Fruit fly (Drosophila melanogaster) whole organism, embryonic: Measurements from ENCODE around the gene CG13476.
A peak's percentile ranks its signal among the peaks of the same experiment; 100 is the strongest.

ENCODE experiments used
- Antp ChIP-seq: fragments of 200-800 bp; sonication (Bioruptor generic); optimal IDR thresholded peaks from 3 replicates; lab custom pipeline; 2016; ENCODE audit warnings: missing biosample characterization, missing genetic modification characterization
- Awh ChIP-seq: fragments of 200-800 bp; sonication (Bioruptor generic); IDR thresholded peaks from 2 replicates; pipeline ENCODE4, ENCODE4 v1.3.6; 2022; ENCODE audit warnings: missing biosample characterization, missing genetic modification characterization
- CG10147 ChIP-seq: fragments of 200-800 bp; sonication (Bioruptor generic); optimal IDR thresholded peaks from 2 replicates; lab custom pipeline; 2019; ENCODE audit warnings: missing biosample characterization, mild to moderate bottlenecking, missing genetic modification characterization, moderate library complexity
- CG1024 ChIP-seq: fragments of 200-800 bp; sonication (Bioruptor generic); IDR thresholded peaks from 2 replicates; pipeline ENCODE4 v1.3.6; 2022; ENCODE audit warnings: missing biosample characterization, missing genetic modification characterization
- CG11504 ChIP-seq: fragments of 200-800 bp; sonication (Bioruptor generic); optimal IDR thresholded peaks from 3 replicates; lab custom pipeline; 2019; ENCODE audit warnings: missing biosample characterization, mild to moderate bottlenecking, missing genetic modification characterization, moderate library complexity
- CG12219 ChIP-seq: fragments of 200-800 bp; sonication (Bioruptor generic); optimal IDR thresholded peaks from 3 replicates; lab custom pipeline; 2018; ENCODE audit warnings: missing biosample characterization, mild to moderate bottlenecking, missing genetic modification characterization
- CG1233 ChIP-seq: fragments of 200-800 bp; sonication (Bioruptor generic); optimal IDR thresholded peaks from 4 replicates; lab custom pipeline; 2018; ENCODE audit warnings: missing biosample characterization, mild to moderate bottlenecking, missing genetic modification characterization
- CG12769 ChIP-seq: fragments of 200-800 bp; sonication (Bioruptor generic); optimal IDR thresholded peaks from 2 replicates; lab custom pipeline; 2019; ENCODE audit warnings: missing biosample characterization, mild to moderate bottlenecking, missing genetic modification characterization, moderate library complexity
- CG13296 ChIP-seq: fragments of 200-800 bp; sonication (Bioruptor generic); optimal IDR thresholded peaks from 3 replicates; lab custom pipeline; 2018; ENCODE audit warnings: missing biosample characterization, mild to moderate bottlenecking, missing genetic modification characterization
- CG14667 ChIP-seq: fragments of 200-800 bp; sonication (Bioruptor generic); IDR thresholded peaks from 2 replicates; pipeline ENCODE4 v1.3.6; 2022; ENCODE audit warnings: missing biosample characterization, missing genetic modification characterization
- CG15514 ChIP-seq: fragments of 200-800 bp; sonication (Bioruptor generic); optimal IDR thresholded peaks from 3 replicates; lab custom pipeline; 2017; ENCODE audit warnings: missing biosample characterization, missing genetic modification characterization, mild to moderate bottlenecking, moderate library complexity, missing genetic modification reagents
- CG1647 ChIP-seq: fragments of 200-800 bp; sonication (Bioruptor generic); optimal IDR thresholded peaks from 3 replicates; lab custom pipeline; 2016; ENCODE audit warnings: missing biosample characterization, missing genetic modification characterization
- CG2116 ChIP-seq: fragments of 200-800 bp; sonication (Bioruptor generic); optimal IDR thresholded peaks from 3 replicates; lab custom pipeline; 2018; ENCODE audit warnings: missing biosample characterization, mild to moderate bottlenecking, missing genetic modification characterization
- CG31224 ChIP-seq: fragments of 200-800 bp; sonication (Bioruptor generic); IDR thresholded peaks from 2 replicates; pipeline ENCODE4 v1.3.6; 2022; ENCODE audit warnings: missing biosample characterization, missing genetic modification characterization
- CG31365 ChIP-seq: fragments of 200-800 bp; sonication (Bioruptor generic); optimal IDR thresholded peaks from 2 replicates; lab custom pipeline; 2018; ENCODE audit warnings: missing biosample characterization, mild to moderate bottlenecking, missing genetic modification characterization
- CG32532 ChIP-seq: fragments of 200-800 bp; sonication (Bioruptor generic); IDR thresholded peaks from 2 replicates; pipeline ENCODE4 v1.3.6; 2022; ENCODE audit warnings: missing biosample characterization, missing genetic modification characterization
- CG33557 ChIP-seq: fragments of 200-800 bp; sonication (Bioruptor generic); optimal IDR thresholded peaks from 2 replicates; lab custom pipeline; 2019; ENCODE audit warnings: missing biosample characterization, mild to moderate bottlenecking, missing genetic modification characterization, moderate library complexity
- CG6683 ChIP-seq: fragments of 200-800 bp; sonication (Bioruptor generic); optimal IDR thresholded peaks from 2 replicates; lab custom pipeline; 2017; ENCODE audit warnings: missing biosample characterization, mild to moderate bottlenecking, missing genetic modification characterization, missing genetic modification reagents
- CG7928 ChIP-seq: fragments of 200-800 bp; sonication (Bioruptor generic); optimal IDR thresholded peaks from 2 replicates; lab custom pipeline; 2017; ENCODE audit warnings: missing biosample characterization, mild to moderate bottlenecking, missing genetic modification characterization
- CG8924 ChIP-seq: fragments of 200-800 bp; optimal IDR thresholded peaks from 3 replicates; lab custom pipeline; 2019; ENCODE audit warnings: missing biosample characterization, mild to moderate bottlenecking, missing genetic modification characterization, moderate library complexity
- CG9215 ChIP-seq: fragments of 200-800 bp; sonication (Bioruptor generic); IDR thresholded peaks from 2 replicates; pipeline ENCODE4 v1.3.6; 2022; ENCODE audit warnings: missing biosample characterization, missing genetic modification characterization
- CG9932 ChIP-seq: fragments of 200-800 bp; sonication (Bioruptor generic); IDR thresholded peaks from 2 replicates; pipeline ENCODE4 v1.3.6; 2022; ENCODE audit warnings: missing biosample characterization, missing genetic modification characterization
- Camta ChIP-seq: fragments of 200-800 bp; sonication (Bioruptor generic); optimal IDR thresholded peaks from 2 replicates; lab custom pipeline; 2016; ENCODE audit warnings: missing biosample characterization, missing genetic modification characterization
- ERR ChIP-seq: fragments of 200-800 bp; sonication (Bioruptor generic); optimal IDR thresholded peaks from 2 replicates; lab custom pipeline; 2016; ENCODE audit warnings: missing biosample characterization, missing genetic modification characterization
- Fer2 ChIP-seq: fragments of 200-800 bp; sonication (Bioruptor generic); optimal IDR thresholded peaks from 2 replicates; lab custom pipeline; 2018; ENCODE audit warnings: missing biosample characterization, mild to moderate bottlenecking, missing genetic modification characterization, moderate library complexity
- Hey ChIP-seq: fragments of 200-800 bp; sonication (Bioruptor generic); optimal IDR thresholded peaks from 3 replicates; lab custom pipeline; 2018; ENCODE audit warnings: missing biosample characterization, mild to moderate bottlenecking, missing genetic modification characterization
- Hmr ChIP-seq: fragments of 200-800 bp; sonication (Bioruptor generic); optimal IDR thresholded peaks from 3 replicates; lab custom pipeline; 2017; ENCODE audit warnings: mild to moderate bottlenecking, missing biosample characterization, missing genetic modification reagents, missing genetic modification characterization
- Lpt ChIP-seq: fragments of >200 bp; optimal IDR thresholded peaks from 2 replicates; lab custom pipeline; 2018; ENCODE audit warnings: missing biosample characterization, missing genetic modification characterization
- MBD-R2 ChIP-seq: fragments of 200-800 bp; sonication (Bioruptor generic); IDR thresholded peaks from 2 replicates; pipeline ENCODE4 v1.3.6; 2022; ENCODE audit warnings: missing biosample characterization, missing genetic modification characterization
- MTF-1 ChIP-seq: fragments of 200-800 bp; sonication (Bioruptor generic); optimal IDR thresholded peaks from 2 replicates; lab custom pipeline; 2018; ENCODE audit warnings: missing biosample characterization, mild to moderate bottlenecking, missing genetic modification characterization, borderline replicate concordance
- Max ChIP-seq: fragments of 200-800 bp; sonication (Bioruptor generic); optimal IDR thresholded peaks from 2 replicates; lab custom pipeline; 2016; ENCODE audit warnings: missing biosample characterization, mild to moderate bottlenecking, missing genetic modification characterization
- PHDP ChIP-seq: fragments of 200-800 bp; sonication (Bioruptor generic); optimal IDR thresholded peaks from 3 replicates; lab custom pipeline; 2018; ENCODE audit warnings: missing biosample characterization, mild to moderate bottlenecking, missing genetic modification characterization, moderate library complexity
- Spps ChIP-seq: fragments of 200-800 bp; sonication (Bioruptor generic); optimal IDR thresholded peaks from 2 replicates; lab custom pipeline; 2018; ENCODE audit warnings: missing biosample characterization, mild to moderate bottlenecking, missing genetic modification characterization
- al ChIP-seq: fragments of 200-800 bp; sonication (Bioruptor generic); IDR thresholded peaks from 2 replicates; pipeline ENCODE4 v1.3.6; 2022; ENCODE audit warnings: missing biosample characterization, missing genetic modification characterization
- bbx ChIP-seq: fragments of 200-800 bp; sonication (Bioruptor generic); IDR thresholded peaks from 2 replicates; pipeline ENCODE4 v1.3.6; 2022; ENCODE audit warnings: missing biosample characterization, missing genetic modification characterization; ENCODE audit not compliant: partially characterized antibody
- chn ChIP-seq: fragments of 200-800 bp; sonication (Bioruptor generic); optimal IDR thresholded peaks from 2 replicates; lab custom pipeline; 2016; ENCODE audit warnings: missing biosample characterization, missing genetic modification characterization
- ci ChIP-seq: fragments of 200-800 bp; sonication (Bioruptor generic); IDR thresholded peaks from 3 replicates; pipeline ENCODE4 v1.3.6; 2022; ENCODE audit warnings: missing biosample characterization, missing genetic modification characterization
- dysf ChIP-seq: fragments of 200-800 bp; sonication (Bioruptor generic); IDR thresholded peaks from 3 replicates; pipeline ENCODE4 v1.3.6; 2022; ENCODE audit warnings: missing biosample characterization, missing genetic modification characterization
- h ChIP-seq: fragments of >200 bp; optimal IDR thresholded peaks from 2 replicates; lab custom pipeline; 2017
- jigr1 ChIP-seq: fragments of 200-800 bp; sonication (Bioruptor generic); IDR thresholded peaks from 3 replicates; pipeline ENCODE4 v1.3.6; 2022; ENCODE audit warnings: missing biosample characterization, missing genetic modification characterization
- kni ChIP-seq: fragments of 200-800 bp; sonication (Bioruptor generic); optimal IDR thresholded peaks from 3 replicates; lab custom pipeline; 2017; ENCODE audit warnings: mild to moderate bottlenecking, missing biosample characterization, missing genetic modification reagents, missing genetic modification characterization
- lov ChIP-seq, 2 experiments: fragments of 200-800 bp in 1 of 2; fragments of >200 bp in 1 of 2; sonication (Bioruptor generic) in 1 of 2; IDR thresholded peaks in 1 of 2; optimal IDR thresholded peaks in 1 of 2; 2 replicates in 1 of 2; 3 replicates in 1 of 2; pipeline versions ENCODE4 v1.3.6 to Lab custom; 2017 to 2022; ENCODE audit warnings: missing biosample characterization in 1 of 2, missing genetic modification characterization in 1 of 2
- pho ChIP-seq: fragments of 200-800 bp; sonication (Bioruptor generic); optimal IDR thresholded peaks from 2 replicates; lab custom pipeline; 2016; ENCODE audit warnings: missing biosample characterization, missing genetic modification characterization
- psq ChIP-seq: fragments of 200-800 bp; sonication (Bioruptor generic); optimal IDR thresholded peaks from 2 replicates; lab custom pipeline; 2017; ENCODE audit warnings: missing biosample characterization, missing genetic modification characterization
- sna ChIP-seq: fragments of 200-800 bp; sonication (Bioruptor generic); IDR thresholded peaks from 2 replicates; pipeline ENCODE4 v1.3.6; 2022; ENCODE audit warnings: missing biosample characterization, missing genetic modification characterization; ENCODE audit not compliant: partially characterized antibody
- tin ChIP-seq: fragments of 200-800 bp; sonication (Bioruptor generic); optimal IDR thresholded peaks from 3 replicates; lab custom pipeline; 2016; ENCODE audit warnings: missing biosample characterization, missing genetic modification characterization
- tna ChIP-seq: fragments of 200-800 bp; sonication (Bioruptor generic); IDR thresholded peaks from 2 replicates; pipeline ENCODE4 v1.3.6; 2022; ENCODE audit warnings: missing biosample characterization, missing genetic modification characterization; ENCODE audit not compliant: partially characterized antibody
- ttk ChIP-seq: fragments of 200-800 bp; sonication (Bioruptor generic); IDR thresholded peaks from 2 replicates; pipeline ENCODE4 v2.1.2; 2022; ENCODE audit warnings: missing biosample characterization, missing genetic modification characterization
- zfh1 ChIP-seq: fragments of 200-800 bp; sonication (Bioruptor generic); IDR thresholded peaks from 3 replicates; pipeline ENCODE4 v1.3.6; 2022; ENCODE audit warnings: missing biosample characterization, missing genetic modification characterization

The CG13476 gene

dm6 chr3L:14661567-14662258, 43.6 kb upstream of the CG13476 start (continued):
- TF ChIP-seq CG12219 = peak; percentile 80
- peak; percentile 24 for TF ChIP-seq CG2116 (GFP tag; lab: Kevin White, UChicago)
- peak; percentile 88 for TF ChIP-seq Hmr (GFP tag; lab: Kevin White, UChicago)
- peak; percentile 38 for TF ChIP-seq tin (GFP tag; lab: Kevin White, UChicago)
- peak; percentile 70 for TF ChIP-seq chn
- TF ChIP-seq CG14667 (GFP tag; lab: Robert Waterston, UW) = peak; percentile 63
- no peak for TF ChIP-seq bbx (GFP tag; lab: Robert Waterston, UW)
- no peak for TF ChIP-seq tna (GFP tag; lab: Robert Waterston, UW)
- TF ChIP-seq CG11504 (tag; lab: Kevin White, UChicago) = peak; percentile 69
- TF ChIP-seq sna (GFP tag; lab: Robert Waterston, UW) = no peak
- TF ChIP-seq al (GFP tag; lab: Robert Waterston, UW) = peak; percentile 62
- no peak for TF ChIP-seq lov (optimal IDR thresholded peaks at IDR 0.05; lab: Kevin White, UChicago)
- TF ChIP-seq lov (GFP tag; IDR thresholded peaks at IDR 0.05; lab: Robert Waterston, UW) = 0 out of 3 replicates have a peak, but pooled peaks have one; percentile 44
- peak; percentile 72 for TF ChIP-seq CG10147 (GFP tag; lab: Kevin White, UChicago)
- TF ChIP-seq CG33557 (GFP tag; lab: Kevin White, UChicago) = peak; percentile 61
- TF ChIP-seq CG13296 (GFP tag; lab: Kevin White, UChicago) = peak; percentile 67
- TF ChIP-seq Lpt (GFP tag; lab: Kevin White, UChicago) = no peak
- peak; percentile 70 for TF ChIP-seq CG9932 (GFP tag; lab: Robert Waterston, UW)
- peak; percentile 96 for TF ChIP-seq CG31224 (GFP tag; lab: Robert Waterston, UW)
- TF ChIP-seq h (lab: Kevin White, UChicago) = no peak
- peak; percentile 55 for TF ChIP-seq psq (GFP tag; lab: Kevin White, UChicago)
- peak; percentile 85 for TF ChIP-seq ttk (GFP tag; lab: Robert Waterston, UW)
- peak; percentile 12 for TF ChIP-seq MTF-1
- TF ChIP-seq ERR (GFP tag; lab: Kevin White, UChicago) = peak; percentile 58
- TF ChIP-seq Hey = peak; percentile 55
- TF ChIP-seq Fer2 (tag; lab: Kevin White, UChicago) = peak; percentile 46
- peak; percentile 69 for TF ChIP-seq CG15514 (GFP tag; lab: Kevin White, UChicago)
- peak; percentile 12 for TF ChIP-seq CG7928 (GFP tag; lab: Kevin White, UChicago)
- TF ChIP-seq kni (GFP tag; lab: Kevin White, UChicago) = peak; percentile 67
- peak; percentile 94 for TF ChIP-seq ci
- peak; percentile 68; the same call in 1 of the 2 replicates for TF ChIP-seq CG1024 (GFP tag; lab: Robert Waterston, UW)
- TF ChIP-seq MBD-R2 = no peak
- peak; percentile 75 for TF ChIP-seq CG32532 (GFP tag; lab: Robert Waterston, UW)
- peak; percentile 87 for TF ChIP-seq Awh (GFP tag; lab: Robert Waterston, UW)
- TF ChIP-seq CG8924 (tag; lab: Kevin White, UChicago) = peak; percentile 63
- TF ChIP-seq CG1647 (GFP tag; lab: Kevin White, UChicago) = peak; percentile 41
- peak; percentile 69 for TF ChIP-seq pho (GFP tag; lab: Kevin White, UChicago)
- TF ChIP-seq CG9215 (GFP tag; lab: Robert Waterston, UW) = peak; percentile 60
- peak; percentile 57 for TF ChIP-seq Max (GFP tag; lab: Kevin White, UChicago)
- peak; percentile 66 for TF ChIP-seq CG6683 (GFP tag; lab: Kevin White, UChicago)
- TF ChIP-seq CG31365 (tag; lab: Kevin White, UChicago) = peak; percentile 46
- peak; percentile 58 for TF ChIP-seq CG1233 (GFP tag; lab: Kevin White, UChicago)
- TF ChIP-seq dysf (GFP tag; lab: Robert Waterston, UW) = peak; percentile 87
- TF ChIP-seq zfh1 (GFP tag; lab: Robert Waterston, UW) = peak; percentile 90
- TF ChIP-seq PHDP (tag; lab: Kevin White, UChicago) = peak; percentile 80
- TF ChIP-seq Antp (GFP tag; lab: Kevin White, UChicago) = peak; percentile 76
- TF ChIP-seq CG12769 (tag; lab: Kevin White, UChicago) = peak; percentile 78
- TF ChIP-seq jigr1 (GFP tag; lab: Robert Waterston, UW) = 0 out of 3 replicates have a peak, but pooled peaks have one; percentile 39
- TF ChIP-seq Camta = peak; percentile 70
- peak; percentile 52 for TF ChIP-seq Spps
